Worm (Caenorhabditis elegans) whole organism, L4 larva: Measurements from ENCODE around the gene B0410.3.

Source experiments
- D1046.2 ChIP-seq: fragments of 200-800 bp; sonication (Bioruptor generic); IDR thresholded peaks from 2 replicates; pipeline ENCODE4 v1.3.6; 2022; ENCODE audit warnings: missing genetic modification characterization, missing compliant biosample characterization
- F26F4.8 ChIP-seq: fragments of 200-800 bp; sonication (Bioruptor generic); conservative IDR thresholded peaks from 2 replicates; pipeline ENCODE4 v1.3.6; 2022; ENCODE audit warnings: missing genetic modification characterization, missing compliant biosample characterization
- F37D6.2 ChIP-seq: sonication (generic microtip); optimal IDR thresholded peaks from 2 replicates; lab custom pipeline; 2016; ENCODE audit warnings: mild to moderate bottlenecking, missing genetic modification characterization, missing compliant biosample characterization
- T20F7.1 ChIP-seq: fragments of 200-800 bp; sonication (Bioruptor generic); optimal IDR thresholded peaks from 2 replicates; lab custom pipeline; 2018; ENCODE audit warnings: mild to moderate bottlenecking, missing genetic modification characterization, missing compliant biosample characterization
- Y48G9A.11 ChIP-seq: fragments of 200-800 bp; sonication (Bioruptor generic); IDR thresholded peaks from 2 replicates; pipeline ENCODE4 v1.3.6; 2022; ENCODE audit warnings: missing genetic modification reagents, missing genetic modification characterization, missing compliant biosample characterization
- Y75B8A.6 ChIP-seq: fragments of 200-800 bp; sonication (Bioruptor generic); IDR thresholded peaks from 2 replicates; pipeline ENCODE4 v1.3.6; 2022; ENCODE audit warnings: missing genetic modification reagents, missing genetic modification characterization, missing compliant biosample characterization
- ZK337.2 ChIP-seq: fragments of 200-800 bp; sonication (Bioruptor generic); IDR thresholded peaks from 2 replicates; pipeline ENCODE4 v1.3.6; 2022; ENCODE audit warnings: missing genetic modification reagents, missing genetic modification characterization, missing compliant biosample characterization
- aha-1 ChIP-seq: fragments of 150-350 bp; peaks from one replicate; lab custom pipeline; 2014; ENCODE audit warnings: missing biosample characterization, missing genetic modification characterization
- aly-2 ChIP-seq: sonication (generic microtip); optimal IDR thresholded peaks from 2 replicates; lab custom pipeline; 2018; ENCODE audit warnings: missing biosample characterization, missing genetic modification characterization
- arid-1 ChIP-seq: fragments of 200-800 bp; sonication (Bioruptor generic); conservative IDR thresholded peaks from 2 replicates; pipeline ENCODE4 v1.3.6; 2022; ENCODE audit warnings: missing genetic modification reagents, missing genetic modification characterization, missing compliant biosample characterization
- attf-4 ChIP-seq: sonication (generic microtip); optimal IDR thresholded peaks from 3 replicates; lab custom pipeline; 2017; ENCODE audit warnings: missing biosample characterization, missing genetic modification characterization
- ceh-62 ChIP-seq: sonication (generic microtip); optimal IDR thresholded peaks from 2 replicates; lab custom pipeline; 2017; ENCODE audit warnings: missing biosample characterization, missing genetic modification characterization
- ceh-82 ChIP-seq: sonication (generic microtip); optimal IDR thresholded peaks from 2 replicates; lab custom pipeline; 2017; ENCODE audit warnings: missing biosample characterization, missing genetic modification characterization
- cey-2 ChIP-seq: sonication (generic microtip); optimal IDR thresholded peaks from 3 replicates; lab custom pipeline; 2017; ENCODE audit warnings: missing genetic modification characterization, mild to moderate bottlenecking, missing compliant biosample characterization, antibody characterized with exemption, borderline replicate concordance; ENCODE audit not compliant: insufficient read depth
- daf-8 ChIP-seq: fragments of 200-800 bp; sonication (Bioruptor generic); IDR thresholded peaks from 2 replicates; pipeline ENCODE4 v1.3.6; 2022; ENCODE audit warnings: missing genetic modification characterization, missing compliant biosample characterization
- dmd-6 ChIP-seq: fragments of 200-800 bp; sonication (Bioruptor generic); IDR thresholded peaks from 2 replicates; pipeline ENCODE4 v1.3.6; 2022; ENCODE audit warnings: missing genetic modification reagents, missing genetic modification characterization, missing compliant biosample characterization
- dmd-8 ChIP-seq: fragments of 200-800 bp; sonication (Bioruptor generic); IDR thresholded peaks from 2 replicates; pipeline ENCODE4 v1.3.6; 2022; ENCODE audit warnings: missing genetic modification characterization, missing compliant biosample characterization
- dpl-1 ChIP-seq: fragments of 150-350 bp; optimal IDR thresholded peaks from 2 replicates; lab custom pipeline; 2014; ENCODE audit warnings: missing biosample characterization, missing genetic modification reagents, missing genetic modification characterization
- duxl-1 ChIP-seq: sonication (generic microtip); optimal IDR thresholded peaks from 2 replicates; lab custom pipeline; 2016; ENCODE audit warnings: mild to moderate bottlenecking, missing genetic modification characterization, moderate library complexity, missing compliant biosample characterization; ENCODE audit not compliant: poor library complexity
- dve-1 ChIP-seq: sonication (generic microtip); optimal IDR thresholded peaks from 2 replicates; lab custom pipeline; 2017; ENCODE audit warnings: antibody characterized with exemption, mild to moderate bottlenecking, missing genetic modification characterization, missing compliant biosample characterization; ENCODE audit not compliant: insufficient read depth
- egl-27 ChIP-seq: sonication (generic microtip); optimal IDR thresholded peaks from 3 replicates; lab custom pipeline; 2017; ENCODE audit warnings: missing biosample characterization, missing genetic modification reagents, missing genetic modification characterization
- egl-43 ChIP-seq: fragments of 200-800 bp; sonication (Bioruptor generic); IDR thresholded peaks from 2 replicates; pipeline ENCODE4 v1.3.6; 2022; ENCODE audit warnings: missing genetic modification reagents, missing genetic modification characterization, missing compliant biosample characterization
- fos-1 ChIP-seq: fragments of 150-350 bp; optimal IDR thresholded peaks from 2 replicates; lab custom pipeline; 2014; ENCODE audit warnings: missing biosample characterization, missing genetic modification characterization
- hlh-30 ChIP-seq: sonication (generic microtip); optimal IDR thresholded peaks from 2 replicates; lab custom pipeline; 2017; ENCODE audit warnings: antibody characterized with exemption, mild to moderate bottlenecking, missing genetic modification characterization, missing compliant biosample characterization; ENCODE audit not compliant: insufficient read depth
- hmg-1.1 ChIP-seq: fragments of 200-800 bp; sonication (Bioruptor generic); IDR thresholded peaks from 2 replicates; pipeline ENCODE4 v1.3.6; 2022; ENCODE audit warnings: missing genetic modification reagents, missing genetic modification characterization, missing compliant biosample characterization
- lin-1 ChIP-seq: fragments of 200-800 bp; sonication (Bioruptor generic); IDR thresholded peaks from 2 replicates; pipeline ENCODE4 v1.3.6; 2022; ENCODE audit warnings: missing genetic modification reagents, missing genetic modification characterization, missing compliant biosample characterization
- lin-38 ChIP-seq: fragments of 200-800 bp; sonication (Bioruptor generic); IDR thresholded peaks from 2 replicates; pipeline ENCODE4 v1.3.6; 2022; ENCODE audit warnings: missing genetic modification reagents, missing genetic modification characterization, missing compliant biosample characterization
- madf-5 ChIP-seq, 2 experiments: fragments of 200-800 bp; sonication (Bioruptor generic); IDR thresholded peaks; 2 replicates each; pipeline ENCODE4 v1.3.6; 2022; ENCODE audit warnings: missing compliant biosample characterization in 2 of 2, missing genetic modification characterization in 2 of 2
- mdl-1 ChIP-seq, 2 experiments: fragments of 150-350 bp in 1 of 2; sonication (generic microtip) in 1 of 2; optimal IDR thresholded peaks; 2 replicates each; lab custom pipeline; 2014 to 2017; ENCODE audit warnings: missing biosample characterization in 2 of 2, missing genetic modification characterization in 2 of 2
- mep-1 ChIP-seq: fragments of 150-350 bp; sonication (generic microtip); optimal IDR thresholded peaks from 3 replicates; lab custom pipeline; 2014; ENCODE audit warnings: missing biosample characterization, missing genetic modification characterization
- mes-2 ChIP-seq: sonication (generic microtip); optimal IDR thresholded peaks from 2 replicates; lab custom pipeline; 2016; ENCODE audit warnings: missing genotype, mild to moderate bottlenecking, missing genetic modification characterization, missing compliant biosample characterization; ENCODE audit not compliant: poor library complexity, severe bottlenecking
- mxl-3 ChIP-seq: fragments of 200-800 bp; sonication (Bioruptor generic); optimal IDR thresholded peaks from 2 replicates; lab custom pipeline; 2018; ENCODE audit warnings: mild to moderate bottlenecking, missing genetic modification characterization, missing compliant biosample characterization
- nhr-11 ChIP-seq: fragments of 150-350 bp; optimal IDR thresholded peaks from 2 replicates; lab custom pipeline; 2014; ENCODE audit warnings: missing biosample characterization, missing genetic modification characterization
- nhr-25 ChIP-seq: sonication (generic microtip); optimal IDR thresholded peaks from 2 replicates; lab custom pipeline; 2017; ENCODE audit warnings: missing genetic modification characterization, mild to moderate bottlenecking, missing compliant biosample characterization, antibody characterized with exemption, moderate library complexity, borderline replicate concordance; ENCODE audit not compliant: insufficient read depth
- nhr-42 ChIP-seq: fragments of 200-800 bp; sonication (Bioruptor generic); IDR thresholded peaks from 2 replicates; pipeline ENCODE4 v1.3.6; 2022; ENCODE audit warnings: missing genetic modification characterization, missing compliant biosample characterization
- pha-4 ChIP-seq, 2 experiments: fragments of 150-350 bp in 1 of 2; fragments of 200-800 bp in 1 of 2; sonication (Bioruptor generic) in 1 of 2; IDR thresholded peaks in 1 of 2; optimal IDR thresholded peaks in 1 of 2; 2 replicates each; pipeline versions ENCODE4 v1.3.6 to Lab custom; 2014 to 2022; ENCODE audit warnings: missing genetic modification characterization in 2 of 2, missing genetic modification reagents in 2 of 2, missing biosample characterization in 1 of 2, missing compliant biosample characterization in 1 of 2
- php-3 ChIP-seq: fragments of 200-800 bp; sonication (Bioruptor generic); IDR thresholded peaks from 2 replicates; pipeline ENCODE4 v1.3.6; 2022; ENCODE audit warnings: missing genetic modification reagents, missing genetic modification characterization, missing compliant biosample characterization
- pqm-1 ChIP-seq: sonication (generic microtip); optimal IDR thresholded peaks from 2 replicates; lab custom pipeline; 2017; ENCODE audit warnings: missing biosample characterization, missing genetic modification characterization
- rbr-2 ChIP-seq: sonication (generic microtip); optimal IDR thresholded peaks from 2 replicates; lab custom pipeline; 2016; ENCODE audit warnings: missing genotype, missing genetic modification characterization, missing compliant biosample characterization
- set-16 ChIP-seq: fragments of 200-800 bp; sonication (Bioruptor generic); IDR thresholded peaks from 2 replicates; pipeline ENCODE4 v1.3.6; 2022; ENCODE audit warnings: missing genetic modification reagents, missing genetic modification characterization, missing compliant biosample characterization
- skn-1 ChIP-seq: fragments of 150-350 bp; optimal IDR thresholded peaks from 2 replicates; lab custom pipeline; 2014; ENCODE audit warnings: missing biosample characterization, missing genetic modification characterization
- spr-1 ChIP-seq: sonication (generic microtip); optimal IDR thresholded peaks from 2 replicates; lab custom pipeline; 2016; ENCODE audit warnings: mild to moderate bottlenecking, missing genetic modification characterization, missing compliant biosample characterization
- unc-130 ChIP-seq: sonication (generic microtip); optimal IDR thresholded peaks from 2 replicates; lab custom pipeline; 2016; ENCODE audit warnings: missing genetic modification reagents, missing genetic modification characterization, missing compliant biosample characterization
- unc-62 ChIP-seq, 3 experiments: fragments of 150-350 bp in 1 of 3; sonication (generic microtip); optimal IDR thresholded peaks in 2 of 3; peaks in 1 of 3; 1 replicate in 1 of 3; 2 replicates in 2 of 3; lab custom pipeline; 2014 to 2017; ENCODE audit warnings: missing biosample characterization in 3 of 3, missing genetic modification characterization in 3 of 3, missing genetic modification reagents in 3 of 3, missing genotype in 1 of 3
- zfp-3 ChIP-seq: fragments of 200-800 bp; sonication (Bioruptor generic); conservative IDR thresholded peaks from 2 replicates; pipeline ENCODE4 v1.3.6; 2022; ENCODE audit warnings: missing genetic modification reagents, missing genetic modification characterization, missing compliant biosample characterization
- ztf-11 ChIP-seq: fragments of 150-350 bp; optimal IDR thresholded peaks from 2 replicates; lab custom pipeline; 2014; ENCODE audit warnings: missing biosample characterization, missing genetic modification characterization

Gene B0410.3

ce11 chrX:2885318-2885908, 5.9 kb downstream of the B0410.3 start, which contains the start of gene vang-1:
Gene vang-1 (plus strand): TSS chrX:2885858.
- no peak for TF ChIP-seq egl-27 (tag; lab: Kevin White, UChicago)
- TF ChIP-seq nhr-11, result no peak
- peak; percentile 55 for TF ChIP-seq mes-2
- peak; percentile 58 for TF ChIP-seq mep-1 (tag; lab: Kevin White, UChicago)
- TF ChIP-seq duxl-1 (tag; lab: Kevin White, UChicago), result no peak
- TF ChIP-seq set-16 (GFP tag; lab: Robert Waterston, UW), result peak; percentile 43
- peak; percentile 74; the same call in 1 of the 2 replicates for TF ChIP-seq D1046.2 (GFP tag; lab: Robert Waterston, UW)
- TF ChIP-seq php-3 (GFP tag; lab: Robert Waterston, UW), result no peak
- no peak for TF ChIP-seq nhr-42
- TF ChIP-seq dpl-1 (GFP tag; lab: Kevin White, UChicago), result no peak
- TF ChIP-seq daf-8 (GFP tag; lab: Robert Waterston, UW), result no peak
- no peak for TF ChIP-seq madf-5 (GFP tag; IDR thresholded peaks at IDR 0.05; lab: Robert Waterston, UW)
- no peak for TF ChIP-seq Y48G9A.11 (GFP tag; lab: Robert Waterston, UW)
- TF ChIP-seq spr-1, result no peak
- no peak for TF ChIP-seq arid-1 (GFP tag; lab: Robert Waterston, UW)
- no peak for TF ChIP-seq lin-1 (GFP tag; lab: Robert Waterston, UW)
- 0 out of 2 replicates have a peak, but pooled peaks have one; percentile 43 for TF ChIP-seq egl-43 (GFP tag; lab: Robert Waterston, UW)
- no peak for TF ChIP-seq zfp-3 (GFP tag; lab: Robert Waterston, UW)
- no peak for TF ChIP-seq attf-4 (tag; lab: Kevin White, UChicago)
- TF ChIP-seq lin-38 (GFP tag; lab: Robert Waterston, UW), result no peak
- no peak for TF ChIP-seq ceh-62 (tag; lab: Kevin White, UChicago)
- no peak for TF ChIP-seq F26F4.8 (GFP tag; lab: Robert Waterston, UW)
- no peak for TF ChIP-seq pqm-1 (tag; lab: Kevin White, UChicago)
- TF ChIP-seq rbr-2 (tag; lab: Kevin White, UChicago), result peak; percentile 37
- no peak for TF ChIP-seq aly-2 (tag; lab: Kevin White, UChicago)
- TF ChIP-seq dmd-8 (GFP tag; lab: Robert Waterston, UW), result no peak
- TF ChIP-seq F37D6.2, result no peak
- TF ChIP-seq aha-1 (tag; lab: Kevin White, UChicago), result peak; percentile 98
- TF ChIP-seq dmd-6, result no peak
- no peak for TF ChIP-seq unc-130 (GFP tag; lab: Kevin White, UChicago)
- no peak for TF ChIP-seq ceh-82 (tag; lab: Kevin White, UChicago)
- TF ChIP-seq ztf-11, result no peak
- TF ChIP-seq ZK337.2 (GFP tag; lab: Robert Waterston, UW), result no peak
- TF ChIP-seq fos-1 (tag; lab: Kevin White, UChicago), result no peak
- peak; percentile 66; the same call in 1 of the 2 replicates for TF ChIP-seq hmg-1.1 (GFP tag; lab: Robert Waterston, UW)
- no peak for TF ChIP-seq pha-4 (GFP tag; IDR thresholded peaks at IDR 0.05; lab: Robert Waterston, UW)
- TF ChIP-seq pha-4 (tag; optimal IDR thresholded peaks at IDR 0.05; lab: Kevin White, UChicago), result no peak
- TF ChIP-seq, all 104 proteins: peak for 8

ce11 chrX:2879529-2880265, 11.6 kb downstream of the B0410.3 start, which contains the start of gene F53B3.5:
Gene F53B3.5 (minus strand): TSS chrX:2879579.
- TF ChIP-seq set-16 (GFP tag; lab: Robert Waterston, UW) (peak; percentile 80), mes-2 (no peak), lin-1 (GFP tag; lab: Robert Waterston, UW) (no peak), mxl-3 (GFP tag; lab: Kevin White, UChicago) (peak; percentile 21), F26F4.8 (GFP tag; lab: Robert Waterston, UW) (no peak), cey-2 (no peak), dve-1 (tag; lab: Kevin White, UChicago) (no peak), Y75B8A.6 (GFP tag; lab: Robert Waterston, UW) (no peak), nhr-25 (peak; percentile 16), aha-1 (tag; lab: Kevin White, UChicago) (no peak), egl-27 (tag; lab: Kevin White, UChicago) (no peak), skn-1 (tag; lab: Kevin White, UChicago) (no peak), mdl-1 (tag; optimal IDR thresholded peaks at IDR 0.05; lab: Kevin White, UChicago) (peak in 1 of 2 experiments; percentile 1), hlh-30 (peak; percentile 37), T20F7.1 (GFP tag; lab: Kevin White, UChicago) (no peak), Y48G9A.11 (GFP tag; lab: Robert Waterston, UW) (no peak), unc-62 (GFP tag; optimal IDR thresholded peaks at IDR 0.05 in 1 of 2; lab: Kevin White, UChicago) (peak in 1 of 2 experiments; percentile 87), unc-62 (tag; optimal IDR thresholded peaks at IDR 0.05; lab: Kevin White, UChicago) (no peak)
